Worm (Caenorhabditis elegans): Measurements from ENCODE around the gene Y39A1A.27.

Y39A1A.27 gene

ce11 chrIII:10600894-10601293 is 37.9 kb upstream of the Y39A1A.27 start (continued):
- TF ChIP-seq unc-98 (GFP tag; IDR thresholded peaks at IDR 0.05) (no peak), tbx-2 (tag; optimal IDR thresholded peaks at IDR 0.05) (no peak), lin-14 (GFP tag; optimal IDR thresholded peaks at IDR 0.05) (peak; percentile 39), elt-2 (tag; optimal IDR thresholded peaks at IDR 0.05) (no peak), snu-23 (GFP tag; optimal IDR thresholded peaks at IDR 0.05) (no peak), lin-13 (GFP tag; optimal IDR thresholded peaks at IDR 0.05) (no peak), nhr-47 (tag; optimal IDR thresholded peaks at IDR 0.05) (peak; percentile 58), pax-3 (tag; optimal IDR thresholded peaks at IDR 0.05) (peak; percentile 74), egl-27 (tag; optimal IDR thresholded peaks at IDR 0.05) (no peak), egl-13 (tag; optimal IDR thresholded peaks at IDR 0.05) (peak; percentile 58), hpl-2 (GFP tag; optimal IDR thresholded peaks at IDR 0.05) (no peak), ztf-4 (tag; optimal IDR thresholded peaks at IDR 0.05) (no peak), fkh-8 (tag; optimal IDR thresholded peaks at IDR 0.05) (peak; percentile 84), nhr-12 (tag; optimal IDR thresholded peaks at IDR 0.05) (no peak), unc-86 (tag; optimal IDR thresholded peaks at IDR 0.05) (no peak), unc-30 (tag; optimal IDR thresholded peaks at IDR 0.05) (no peak), lsy-2 (tag; optimal IDR thresholded peaks at IDR 0.05) (no peak), dsc-1 (tag; optimal IDR thresholded peaks at IDR 0.05) (peak; percentile 95), ama-1 (optimal IDR thresholded peaks at IDR 0.05) (no peak), ceh-90 (tag; optimal IDR thresholded peaks at IDR 0.05) (no peak), C04F5.9 (tag; optimal IDR thresholded peaks at IDR 0.05) (no peak), efl-3 (GFP tag; optimal IDR thresholded peaks at IDR 0.05) (no peak)

- no peak for TF ChIP-seq ceh-88 (GFP tag; IDR thresholded peaks at IDR 0.05)
- TF ChIP-seq F16B12.6 (tag; optimal IDR thresholded peaks at IDR 0.05): no peak
- no peak for TF ChIP-seq unc-130 (tag; optimal IDR thresholded peaks at IDR 0.05)
- TF ChIP-seq ceh-63 (GFP tag; optimal IDR thresholded peaks at IDR 0.05): no peak
- no peak for TF ChIP-seq sptf-1 (tag; optimal IDR thresholded peaks at IDR 0.05)
- no peak for TF ChIP-seq nhr-84 (tag; optimal IDR thresholded peaks at IDR 0.05)
- TF ChIP-seq C04F5.9 (tag; optimal IDR thresholded peaks at IDR 0.05): no peak
Observed at ce11 chrIII:10603248-10603647, 35.5 kb upstream of the Y39A1A.27 start, which contains the start of gene Y39A1A.2. TSS of gene Y39A1A.2 (minus strand) at chrIII:10603566.

- TF ChIP-seq mab-9 (GFP tag; IDR thresholded peaks at IDR 0.05) (no peak), lin-35 (GFP tag; optimal IDR thresholded peaks at IDR 0.05) (no peak), nhr-71 (tag; optimal IDR thresholded peaks at IDR 0.05) (peak; percentile 72), ceh-8 (GFP tag; optimal IDR thresholded peaks at IDR 0.05) (no peak), rnt-1 (tag; optimal IDR thresholded peaks at IDR 0.05) (no peak), ces-1 (GFP tag; optimal IDR thresholded peaks at IDR 0.05) (no peak), ama-1 (optimal IDR thresholded peaks at IDR 0.05) (no peak), tbx-2 (tag; optimal IDR thresholded peaks at IDR 0.05) (no peak), sptf-1 (tag; optimal IDR thresholded peaks at IDR 0.05) (no peak), lin-14 (GFP tag; optimal IDR thresholded peaks at IDR 0.05) (peak; percentile 26), irx-1 (tag; optimal IDR thresholded peaks at IDR 0.05) (no peak), grh-1 (GFP tag; IDR thresholded peaks at IDR 0.05) (no peak), blmp-1 (tag; optimal IDR thresholded peaks at IDR 0.05) (no peak), mep-1 (tag; optimal IDR thresholded peaks at IDR 0.05) (no peak), nhr-237 (tag; optimal IDR thresholded peaks at IDR 0.05) (no peak), fkh-4 (tag; optimal IDR thresholded peaks at IDR 0.05; ENCODE audit: borderline replicate concordance) (no peak), nhr-28 (tag; optimal IDR thresholded peaks at IDR 0.05) (no peak), fkh-10 (GFP tag; optimal IDR thresholded peaks at IDR 0.05) (no peak), fos-1 (tag; optimal IDR thresholded peaks at IDR 0.05) (no peak), unc-98 (GFP tag; IDR thresholded peaks at IDR 0.05) (no peak), hlh-17 (GFP tag; optimal IDR thresholded peaks at IDR 0.05; ENCODE audit: borderline replicate concordance) (no peak), Y116A8C.19 (tag; optimal IDR thresholded peaks at IDR 0.05; ENCODE audit: borderline replicate concordance) (no peak), mef-2 (tag; optimal IDR thresholded peaks at IDR 0.05) (peak; percentile 24), zag-1 (tag; optimal IDR thresholded peaks at IDR 0.05) (no peak), ceh-63 (GFP tag; optimal IDR thresholded peaks at IDR 0.05) (no peak), F16B12.6 (tag; optimal IDR thresholded peaks at IDR 0.05) (peak; percentile 4), ztf-4 (tag; optimal IDR thresholded peaks at IDR 0.05) (no peak), C16A3.4 (tag; optimal IDR thresholded peaks at IDR 0.05) (no peak), snpc-4 (tag; optimal IDR thresholded peaks at IDR 0.05) (no peak), dsc-1 (tag; optimal IDR thresholded peaks at IDR 0.05) (peak; percentile 51), nhr-47 (tag; optimal IDR thresholded peaks at IDR 0.05) (peak; percentile 65), nhr-90 (tag; optimal IDR thresholded peaks at IDR 0.05; ENCODE audit: poor library complexity) (no peak)
Observed at ce11 chrIII:10604325-10604724, 34.4 kb upstream of the Y39A1A.27 start.

All from whole organism, L1 larva.